Fruit fly (Drosophila melanogaster) whole organism, embryonic: Measurements from ENCODE around the gene bab1.

Source experiments
- Aef1 ChIP-seq: fragments of 200-800 bp; sonication (Bioruptor generic); IDR thresholded peaks from 3 replicates; pipeline ENCODE4 v1.3.6; 2022; ENCODE audit warnings: missing biosample characterization, missing genetic modification characterization
- Atf-2 ChIP-seq: fragments of 200-800 bp; sonication (Bioruptor generic); optimal IDR thresholded peaks from 2 replicates; lab custom pipeline; 2016; ENCODE audit warnings: missing biosample characterization, missing genetic modification characterization
- B-H1 ChIP-seq: fragments of 200-800 bp; sonication (Bioruptor generic); IDR thresholded peaks from 3 replicates; pipeline ENCODE4 v1.3.6; 2022; ENCODE audit warnings: missing biosample characterization, missing genetic modification characterization
- CG10431 ChIP-seq: fragments of 200-800 bp; sonication (Bioruptor generic); optimal IDR thresholded peaks from 3 replicates; lab custom pipeline; 2018; ENCODE audit warnings: missing biosample characterization, mild to moderate bottlenecking, missing genetic modification characterization
- CG11456 ChIP-seq: fragments of 200-800 bp; sonication (Bioruptor generic); IDR thresholded peaks from 3 replicates; pipeline ENCODE4 v1.3.6; 2022; ENCODE audit warnings: missing biosample characterization, missing genetic modification characterization
- CG12104 ChIP-seq: fragments of 200-800 bp; sonication (Bioruptor generic); optimal IDR thresholded peaks from 3 replicates; lab custom pipeline; 2016; ENCODE audit warnings: missing biosample characterization, missing genetic modification characterization
- CG12744 ChIP-seq: fragments of 200-800 bp; sonication (Bioruptor generic); optimal IDR thresholded peaks from 2 replicates; lab custom pipeline; 2016; ENCODE audit warnings: missing biosample characterization, missing genetic modification characterization
- CG1602 ChIP-seq: fragments of 200-800 bp; sonication (Bioruptor generic); optimal IDR thresholded peaks from 3 replicates; lab custom pipeline; 2016; ENCODE audit warnings: missing biosample characterization, missing genetic modification characterization
- CG16815 ChIP-seq: fragments of 200-800 bp; sonication (Bioruptor generic); optimal IDR thresholded peaks from 3 replicates; lab custom pipeline; 2017; ENCODE audit warnings: missing biosample characterization, mild to moderate bottlenecking, missing genetic modification characterization
- CG32772 ChIP-seq: fragments of 200-800 bp; sonication (Bioruptor generic); IDR thresholded peaks from 2 replicates; pipeline ENCODE4 v1.3.6; 2022; ENCODE audit warnings: missing biosample characterization, missing genetic modification characterization
- CG3726 ChIP-seq: fragments of 200-800 bp; sonication (Bioruptor generic); IDR thresholded peaks from 3 replicates; pipeline ENCODE4, ENCODE4 v1.3.6; 2022; ENCODE audit warnings: missing biosample characterization, missing genetic modification characterization
- CG3838 ChIP-seq: fragments of 200-800 bp; sonication (Bioruptor generic); optimal IDR thresholded peaks from 3 replicates; lab custom pipeline; 2016; ENCODE audit warnings: missing biosample characterization, missing genetic modification characterization
- CG3995 ChIP-seq: fragments of 200-800 bp; sonication (Bioruptor generic); optimal IDR thresholded peaks from 3 replicates; lab custom pipeline; 2016; ENCODE audit warnings: missing biosample characterization, missing genetic modification characterization
- CG4707 ChIP-seq: fragments of 200-800 bp; sonication (Bioruptor generic); optimal IDR thresholded peaks from 2 replicates; lab custom pipeline; 2018; ENCODE audit warnings: missing biosample characterization, mild to moderate bottlenecking, missing genetic modification characterization, moderate library complexity
- CG6683 ChIP-seq: fragments of 200-800 bp; sonication (Bioruptor generic); optimal IDR thresholded peaks from 2 replicates; lab custom pipeline; 2017; ENCODE audit warnings: missing biosample characterization, mild to moderate bottlenecking, missing genetic modification characterization, missing genetic modification reagents
- CG6791 ChIP-seq: fragments of 200-800 bp; sonication (Bioruptor generic); IDR thresholded peaks from 3 replicates; pipeline ENCODE4 v1.3.6; 2022; ENCODE audit warnings: missing biosample characterization, missing genetic modification characterization; ENCODE audit not compliant: partially characterized antibody
- CG6854 ChIP-seq: fragments of 200-800 bp; sonication (Bioruptor generic); optimal IDR thresholded peaks from 3 replicates; lab custom pipeline; 2017; ENCODE audit warnings: missing biosample characterization, mild to moderate bottlenecking, missing genetic modification characterization
- CG7745 ChIP-seq: fragments of 200-800 bp; sonication (Bioruptor generic); optimal IDR thresholded peaks from 2 replicates; lab custom pipeline; 2018; ENCODE audit warnings: missing biosample characterization, mild to moderate bottlenecking, missing genetic modification characterization, moderate library complexity
- CG8388 ChIP-seq: fragments of 200-800 bp; sonication (Bioruptor generic); optimal IDR thresholded peaks from 2 replicates; lab custom pipeline; 2019; ENCODE audit warnings: missing biosample characterization, mild to moderate bottlenecking, missing genetic modification characterization, moderate library complexity
- CoRest ChIP-seq: fragments of 200-800 bp; sonication (Bioruptor generic); optimal IDR thresholded peaks from 3 replicates; lab custom pipeline; 2018; ENCODE audit warnings: missing biosample characterization, mild to moderate bottlenecking, missing genetic modification characterization, moderate library complexity
- Dbx ChIP-seq: fragments of 200-800 bp; sonication (Bioruptor generic); IDR thresholded peaks from 3 replicates; pipeline ENCODE4 v1.3.6; 2022; ENCODE audit warnings: missing biosample characterization, missing genetic modification characterization
- Dip3 ChIP-seq: fragments of 200-800 bp; sonication (Bioruptor generic); optimal IDR thresholded peaks from 3 replicates; lab custom pipeline; 2016; ENCODE audit warnings: missing biosample characterization, missing genetic modification characterization
- Dref ChIP-seq: fragments of 200-800 bp; sonication (Bioruptor generic); IDR thresholded peaks from 2 replicates; pipeline ENCODE4 v1.3.6; 2022; ENCODE audit warnings: missing biosample characterization, missing genetic modification characterization
- E2f2 ChIP-seq: fragments of 200-800 bp; sonication (Bioruptor generic); IDR thresholded peaks from 2 replicates; pipeline ENCODE4 v1.3.6; 2022; ENCODE audit warnings: missing biosample characterization, missing genetic modification characterization
- Elba2 ChIP-seq: fragments of 200-800 bp; sonication (Bioruptor generic); optimal IDR thresholded peaks from 3 replicates; lab custom pipeline; 2016; ENCODE audit warnings: missing biosample characterization, missing genetic modification characterization
- Fer3 ChIP-seq: fragments of 200-800 bp; sonication (Bioruptor generic); optimal IDR thresholded peaks from 2 replicates; lab custom pipeline; 2018; ENCODE audit warnings: missing biosample characterization, mild to moderate bottlenecking, missing genetic modification characterization, moderate library complexity
- Kr ChIP-seq: fragments of 200-800 bp; sonication (Bioruptor generic); optimal IDR thresholded peaks from 2 replicates; lab custom pipeline; 2017; ENCODE audit warnings: missing biosample characterization, mild to moderate bottlenecking, missing genetic modification characterization
- Meics ChIP-seq: fragments of 200-800 bp; sonication (Bioruptor generic); optimal IDR thresholded peaks from 2 replicates; lab custom pipeline; 2017; ENCODE audit warnings: missing biosample characterization, mild to moderate bottlenecking, missing genetic modification characterization
- Mes4 ChIP-seq: fragments of 200-800 bp; sonication (Bioruptor generic); optimal IDR thresholded peaks from 2 replicates; lab custom pipeline; 2016; ENCODE audit warnings: missing biosample characterization, missing genetic modification characterization
- NFAT ChIP-seq: fragments of 200-800 bp; sonication (Bioruptor generic); IDR thresholded peaks from 2 replicates; pipeline ENCODE4 v1.3.6; 2022; ENCODE audit warnings: missing biosample characterization, missing genetic modification characterization
- Nf-YB ChIP-seq: fragments of 200-800 bp; sonication (Bioruptor generic); optimal IDR thresholded peaks from 3 replicates; lab custom pipeline; 2019; ENCODE audit warnings: missing biosample characterization, mild to moderate bottlenecking, missing genetic modification characterization, moderate library complexity
- Optix ChIP-seq: fragments of 200-800 bp; sonication (Bioruptor generic); IDR thresholded peaks from 3 replicates; pipeline ENCODE4 v1.3.6; 2022; ENCODE audit warnings: missing biosample characterization, missing genetic modification characterization
- Ptx1 ChIP-seq: fragments of 200-800 bp; sonication (Bioruptor generic); IDR thresholded peaks from 2 replicates; pipeline ENCODE4 v1.3.6; 2022; ENCODE audit warnings: missing biosample characterization, missing genetic modification characterization
- Six4 ChIP-seq: fragments of 200-800 bp; sonication (Bioruptor generic); optimal IDR thresholded peaks from 2 replicates; lab custom pipeline; 2016; ENCODE audit warnings: missing biosample characterization, missing genetic modification characterization
- Sry-β ChIP-seq: fragments of 200-800 bp; sonication (Bioruptor generic); optimal IDR thresholded peaks from 2 replicates; lab custom pipeline; 2018; ENCODE audit warnings: missing biosample characterization, mild to moderate bottlenecking, missing genetic modification characterization, moderate library complexity
- bigmax ChIP-seq: fragments of 200-800 bp; sonication (Bioruptor generic); optimal IDR thresholded peaks from 2 replicates; lab custom pipeline; 2018; ENCODE audit warnings: missing biosample characterization, mild to moderate bottlenecking, missing genetic modification characterization
- dati ChIP-seq: fragments of 200-800 bp; sonication (Bioruptor generic); IDR thresholded peaks from 2 replicates; pipeline ENCODE4 v1.3.6; 2022; ENCODE audit warnings: missing biosample characterization, missing genetic modification characterization
- dimm ChIP-seq: fragments of 200-800 bp; sonication (Bioruptor generic); IDR thresholded peaks from 2 replicates; pipeline ENCODE4 v1.3.6; 2022; ENCODE audit warnings: missing biosample characterization, missing genetic modification characterization
- dm ChIP-seq: fragments of 200-800 bp; sonication (Bioruptor generic); optimal IDR thresholded peaks from 3 replicates; lab custom pipeline; 2016; ENCODE audit warnings: missing biosample characterization, missing genetic modification characterization
- dysf ChIP-seq: fragments of 200-800 bp; sonication (Bioruptor generic); IDR thresholded peaks from 3 replicates; pipeline ENCODE4 v1.3.6; 2022; ENCODE audit warnings: missing biosample characterization, missing genetic modification characterization
- fd96Cb ChIP-seq: fragments of 200-800 bp; sonication (Bioruptor generic); optimal IDR thresholded peaks from 2 replicates; lab custom pipeline; 2018; ENCODE audit warnings: missing biosample characterization, mild to moderate bottlenecking, missing genetic modification characterization, moderate library complexity
- gcm ChIP-seq: fragments of 200-800 bp; sonication (Bioruptor generic); optimal IDR thresholded peaks from 2 replicates; lab custom pipeline; 2019; ENCODE audit warnings: missing biosample characterization, mild to moderate bottlenecking, missing genetic modification characterization, moderate library complexity
- grau ChIP-seq: fragments of 200-800 bp; optimal IDR thresholded peaks from 3 replicates; lab custom pipeline; 2019; ENCODE audit warnings: missing biosample characterization, mild to moderate bottlenecking, missing genetic modification characterization, moderate library complexity
- nmo ChIP-seq: fragments of 200-800 bp; sonication (Bioruptor generic); optimal IDR thresholded peaks from 2 replicates; lab custom pipeline; 2018; ENCODE audit warnings: missing biosample characterization, mild to moderate bottlenecking, missing genetic modification characterization, moderate library complexity
- sd ChIP-seq: fragments of 200-800 bp; sonication (Bioruptor generic); optimal IDR thresholded peaks from 3 replicates; lab custom pipeline; 2018; ENCODE audit warnings: missing biosample characterization, mild to moderate bottlenecking, missing genetic modification characterization, moderate library complexity
- sob ChIP-seq: fragments of 200-800 bp; sonication (Bioruptor generic); IDR thresholded peaks from 2 replicates; pipeline ENCODE4 v1.3.6; 2022; ENCODE audit warnings: missing biosample characterization, missing genetic modification characterization
- sqz ChIP-seq: fragments of 200-800 bp; sonication (Bioruptor generic); optimal IDR thresholded peaks from 3 replicates; lab custom pipeline; 2018; ENCODE audit warnings: missing biosample characterization, mild to moderate bottlenecking, missing genetic modification characterization
- tap ChIP-seq: fragments of 200-800 bp; optimal IDR thresholded peaks from 3 replicates; lab custom pipeline; 2019; ENCODE audit warnings: missing biosample characterization, mild to moderate bottlenecking, missing genetic modification characterization, moderate library complexity
- vvl ChIP-seq: fragments of 200-800 bp; sonication (Bioruptor generic); IDR thresholded peaks from 2 replicates; pipeline ENCODE4 v1.3.6; 2022; ENCODE audit warnings: missing biosample characterization, missing genetic modification characterization

Gene bab1

DNA sequence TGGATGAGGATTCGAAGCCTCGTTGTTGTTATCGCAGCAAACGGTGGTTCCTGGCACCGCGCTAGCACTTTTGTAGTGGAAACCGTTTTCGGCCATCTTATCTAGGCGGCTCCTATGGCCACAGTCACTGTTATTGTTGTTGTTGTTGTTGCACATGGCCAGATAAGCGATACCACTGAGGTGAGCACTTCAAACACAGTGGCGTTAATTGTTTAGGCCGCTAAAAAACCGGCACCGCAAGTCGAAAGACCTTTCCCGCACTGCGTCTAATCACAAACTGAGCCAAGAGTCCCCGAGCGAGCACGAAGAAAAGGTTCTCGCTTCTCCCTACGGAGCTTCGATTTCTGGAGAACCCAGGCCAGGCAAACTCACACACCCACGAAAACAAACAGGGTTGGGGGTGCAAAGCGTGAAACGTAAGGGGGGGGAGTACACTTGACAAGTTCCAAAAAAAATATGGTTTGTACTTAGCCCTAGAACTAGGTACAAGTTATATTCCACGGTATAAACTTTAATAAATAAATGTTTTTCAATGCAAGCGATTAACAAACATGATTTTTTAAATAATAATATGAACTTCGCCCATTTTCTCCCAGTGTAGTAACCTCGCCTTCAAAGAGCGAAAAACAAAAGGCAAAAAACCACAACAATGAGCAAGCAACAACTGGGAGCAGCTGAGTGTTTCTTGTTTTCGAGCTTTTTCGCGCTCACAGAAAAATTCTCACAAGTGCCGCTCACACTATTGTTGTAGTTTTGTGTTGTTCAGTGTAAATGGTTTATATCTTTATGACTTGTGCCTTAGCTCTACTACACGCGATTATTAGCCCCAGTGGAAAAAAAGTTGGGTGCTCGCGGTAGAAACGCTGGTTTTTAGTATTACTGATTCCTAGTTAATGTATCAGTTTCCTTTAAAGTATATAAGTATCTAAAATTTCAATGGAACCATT, 93.1 kb downstream of the bab1 start (continued):
- peak; percentile 95 for TF ChIP-seq Dbx (GFP tag; lab: Robert Waterston, UW)
- peak; percentile 94 for TF ChIP-seq dysf (GFP tag; lab: Robert Waterston, UW)
- TF ChIP-seq CG32772 (GFP tag; lab: Robert Waterston, UW), result peak; percentile 89
- peak; percentile 75 for TF ChIP-seq sob (GFP tag; lab: Robert Waterston, UW)
- TF ChIP-seq Six4, result peak; percentile 44
- TF ChIP-seq dati, result peak; percentile 46; the same call in 1 of the 2 replicates
- TF ChIP-seq Aef1 (GFP tag; lab: Robert Waterston, UW), result peak; percentile 81
- no peak for TF ChIP-seq CG4707
- TF ChIP-seq CG1602 (GFP tag; lab: Kevin White, UChicago), result peak; percentile 74
- TF ChIP-seq CG3995 (GFP tag; lab: Kevin White, UChicago), result peak; percentile 5
- TF ChIP-seq sd (tag; lab: Kevin White, UChicago), result peak; percentile 56
- peak; percentile 11 for TF ChIP-seq gcm
- TF ChIP-seq Kr, result no peak
- TF ChIP-seq E2f2, result peak; percentile 61
- TF ChIP-seq CG6854 (GFP tag; lab: Kevin White, UChicago), result peak; percentile 65
- peak; percentile 39 for TF ChIP-seq Dip3
- TF ChIP-seq CG12744 (GFP tag; lab: Kevin White, UChicago), result peak; percentile 10
- TF ChIP-seq Ptx1, result peak; percentile 94
- TF ChIP-seq vvl (GFP tag; lab: Robert Waterston, UW), result peak; percentile 81
- TF ChIP-seq Dref (GFP tag; lab: Robert Waterston, UW), result 0 out of 2 replicates have a peak, but pooled peaks have one; percentile 28
- no peak for TF ChIP-seq CG7745
- peak; percentile 76 for TF ChIP-seq Optix
- peak; percentile 82 for TF ChIP-seq CG3838
- TF ChIP-seq fd96Cb (tag; lab: Kevin White, UChicago), result peak; percentile 61
- TF ChIP-seq Sry-β (GFP tag; lab: Kevin White, UChicago), result no peak
- TF ChIP-seq CG6791 (GFP tag; lab: Robert Waterston, UW), result no peak
- peak; percentile 88 for TF ChIP-seq NFAT (GFP tag; lab: Robert Waterston, UW)
- no peak for TF ChIP-seq Mes4 (GFP tag; lab: Kevin White, UChicago)
- peak; percentile 79; the same call in 2 of the 3 replicates for TF ChIP-seq CG11456 (GFP tag; lab: Robert Waterston, UW)
- no peak for TF ChIP-seq dm (GFP tag; lab: Kevin White, UChicago)
- TF ChIP-seq bigmax (GFP tag; lab: Kevin White, UChicago), result no peak
- TF ChIP-seq CG8388 (GFP tag; lab: Kevin White, UChicago), result peak; percentile 39
- TF ChIP-seq CG10431, result no peak
- peak; percentile 85 for TF ChIP-seq CoRest
- peak; percentile 60 for TF ChIP-seq Fer3 (tag; lab: Kevin White, UChicago)
- peak; percentile 61 for TF ChIP-seq CG12104 (GFP tag; lab: Kevin White, UChicago)
- peak; percentile 76 for TF ChIP-seq CG3726 (GFP tag; lab: Robert Waterston, UW)
- TF ChIP-seq sqz (GFP tag; lab: Kevin White, UChicago), result peak; percentile 78
- TF ChIP-seq dimm, result peak; percentile 49; the same call in 1 of the 2 replicates
- TF ChIP-seq Elba2 (GFP tag; lab: Kevin White, UChicago), result no peak
- peak; percentile 60 for TF ChIP-seq Nf-YB (GFP tag; lab: Kevin White, UChicago)
- peak; percentile 87 for TF ChIP-seq grau
- TF ChIP-seq CG16815, result peak; percentile 69
- TF ChIP-seq tap (tag; lab: Kevin White, UChicago), result peak; percentile 53
- TF ChIP-seq Meics (GFP tag; lab: Kevin White, UChicago), result peak; percentile 92
- peak; percentile 79 for TF ChIP-seq B-H1 (GFP tag; lab: Robert Waterston, UW)
- peak; percentile 72 for TF ChIP-seq CG6683 (GFP tag; lab: Kevin White, UChicago)
- TF ChIP-seq nmo, result peak; percentile 87
- no peak for TF ChIP-seq Atf-2 (GFP tag; lab: Kevin White, UChicago)
